Worm (Caenorhabditis elegans): ENCODE data around the gene T22F3.7.
"Not testable (repeated sequence)": the region's sequence is repeated elsewhere in the genome, so short reads cannot be mapped to it uniquely, and the experiment has no call there.

T22F3.7 gene

ce11 chrV:3572408-3572807, 28.1 kb downstream of the T22F3.7 start, which contains the start of gene F40C5.1:
Gene F40C5.1 (plus strand): TSS chrV:3572708.
- not testable (repeated sequence) for TF ChIP-seq lsy-2 (tag; optimal IDR thresholded peaks at IDR 0.05); lin-13 (GFP tag; optimal IDR thresholded peaks at IDR 0.05); zag-1 (tag; optimal IDR thresholded peaks at IDR 0.05)

- TF ChIP-seq sma-3 (GFP tag; optimal IDR thresholded peaks at IDR 0.05); nhr-237 (tag; optimal IDR thresholded peaks at IDR 0.05); mbf-1 (tag; optimal IDR thresholded peaks at IDR 0.05): not testable (repeated sequence)
These were observed 29.8 kb downstream of the T22F3.7 start, which contains the start of gene F40C5.2 for ce11 chrV:3570695-3571094. Gene F40C5.2 (plus strand): TSS chrV:3570995.

ce11 chrV:3564335-3564734, 36.1 kb downstream of the T22F3.7 start, which contains the start of gene T24A6.17:
Gene T24A6.17 (minus strand): TSS chrV:3564435.
- not testable (repeated sequence) for TF ChIP-seq ceh-16, aly-2, nhr-10 (tag; optimal IDR thresholded peaks at IDR 0.05)

ce11 chrV:3562824-3563223, 37.6 kb downstream of the T22F3.7 start, which contains the start of gene T24A6.16:
Gene T24A6.16 (minus strand): TSS chrV:3562924.
- not testable (repeated sequence) for TF ChIP-seq aly-2 (tag; optimal IDR thresholded peaks at IDR 0.05); nhr-10 (tag; optimal IDR thresholded peaks at IDR 0.05); sma-3 (GFP tag; optimal IDR thresholded peaks at IDR 0.05)

- not testable (repeated sequence) for TF ChIP-seq ama-1 (optimal IDR thresholded peaks at IDR 0.05); nhr-129 (tag; optimal IDR thresholded peaks at IDR 0.05); nhr-12 (tag; optimal IDR thresholded peaks at IDR 0.05)
These were observed 41.7 kb downstream of the T22F3.7 start, which contains the start of gene T24A6.1 for ce11 chrV:3558744-3559143. Gene T24A6.1 (plus strand): TSS chrV:3559044.

ce11 chrV:3557422-3557821, 43.0 kb downstream of the T22F3.7 start, which contains the start of gene grl-31:
Gene grl-31 (minus strand): TSS chrV:3557778.
- no peak for TF ChIP-seq aly-2 (tag; optimal IDR thresholded peaks at IDR 0.05)
- TF ChIP-seq gmeb-1 (tag; optimal IDR thresholded peaks at IDR 0.05): no peak
- TF ChIP-seq ceh-16 (tag; optimal IDR thresholded peaks at IDR 0.05): no peak
- TF ChIP-seq sem-4 (tag; optimal IDR thresholded peaks at IDR 0.05): no peak
- TF ChIP-seq alr-1 (tag; optimal IDR thresholded peaks at IDR 0.05): no peak
- TF ChIP-seq nhr-12 (tag; optimal IDR thresholded peaks at IDR 0.05): no peak
- TF ChIP-seq crh-2 (tag; optimal IDR thresholded peaks at IDR 0.05): no peak
- no peak for TF ChIP-seq nhr-25 (tag; optimal IDR thresholded peaks at IDR 0.05)
- no peak for TF ChIP-seq lin-11 (tag; optimal IDR thresholded peaks at IDR 0.05)
- no peak for TF ChIP-seq ztf-1 (GFP tag; conservative IDR thresholded peaks at IDR 0.05)
- no peak for TF ChIP-seq nhr-237 (tag; optimal IDR thresholded peaks at IDR 0.05)
- TF ChIP-seq blmp-1 (tag; optimal IDR thresholded peaks at IDR 0.05; ENCODE audit: insufficient read depth): no peak
- TF ChIP-seq egl-27 (tag; optimal IDR thresholded peaks at IDR 0.05): no peak
- no peak for TF ChIP-seq fos-1 (tag; optimal IDR thresholded peaks at IDR 0.05)
- TF ChIP-seq Y55F3AM.14 (GFP tag; optimal IDR thresholded peaks at IDR 0.05): no peak
- no peak for TF ChIP-seq nhr-21 (tag; optimal IDR thresholded peaks at IDR 0.05)
- TF ChIP-seq unc-62 (GFP tag; optimal IDR thresholded peaks at IDR 0.05): no peak
- TF ChIP-seq unc-55 (GFP tag; optimal IDR thresholded peaks at IDR 0.05): no peak
- TF ChIP-seq elt-1 (tag; optimal IDR thresholded peaks at IDR 0.05): no peak

- no peak for TF ChIP-seq nhr-77 (tag; optimal IDR thresholded peaks at IDR 0.05)
- TF ChIP-seq nhr-129 (tag; optimal IDR thresholded peaks at IDR 0.05): no peak
- no peak for TF ChIP-seq sem-4 (tag; optimal IDR thresholded peaks at IDR 0.05)
- no peak for TF ChIP-seq unc-62 (GFP tag; optimal IDR thresholded peaks at IDR 0.05)
These were observed 44.5 kb downstream of the T22F3.7 start, which contains the start of gene grl-30 for ce11 chrV:3555986-3556385. Gene grl-30 (plus strand): TSS chrV:3556286.

- TF ChIP-seq zag-1 (tag; optimal IDR thresholded peaks at IDR 0.05) (no peak), ztf-4 (tag; optimal IDR thresholded peaks at IDR 0.05) (no peak), snpc-4 (tag; optimal IDR thresholded peaks at IDR 0.05) (no peak), blmp-1 (tag; optimal IDR thresholded peaks at IDR 0.05; ENCODE audit: insufficient read depth) (no peak)
These were observed 45.6 kb downstream of the T22F3.7 start, which contains the start of gene grl-29 for ce11 chrV:3554869-3555268. Gene grl-29 (minus strand): TSS chrV:3555236.
